Fruit fly (Drosophila melanogaster): ENCODE results near the gene CG5276.

The CG5276 gene

dm6 chr3R:11392805-11393204 lies 38.7 kb upstream of the CG5276 start (continued):
- no peak for TF ChIP-seq CG13894 (tag; optimal IDR thresholded peaks at IDR 0.05)
- peak; percentile 79 for TF ChIP-seq H15 (GFP tag; IDR thresholded peaks at IDR 0.05)
- TF ChIP-seq lbe (GFP tag; optimal IDR thresholded peaks at IDR 0.05) = no peak
- TF ChIP-seq CG12299 (tag; optimal IDR thresholded peaks at IDR 0.05) = peak; percentile 20
- peak; percentile 88 for TF ChIP-seq CG1233 (GFP tag; optimal IDR thresholded peaks at IDR 0.05)
- peak; percentile 82 for TF ChIP-seq CG10959 (GFP tag; IDR thresholded peaks at IDR 0.05)
- 0 out of 3 replicates have a peak, but pooled peaks have one; percentile 31 for TF ChIP-seq CG7357 (GFP tag; IDR thresholded peaks at IDR 0.05)
- peak; percentile 55; the same call in 1 of the 2 replicates for TF ChIP-seq CG1024 (GFP tag; IDR thresholded peaks at IDR 0.05)
- no peak for TF ChIP-seq ftz-f1 (GFP tag; optimal IDR thresholded peaks at IDR 0.05)
- peak; percentile 82 for TF ChIP-seq phol (tag; optimal IDR thresholded peaks at IDR 0.05)
- TF ChIP-seq CG10321 (GFP tag; IDR thresholded peaks at IDR 0.05) = peak; percentile 41; the same call in 1 of the 2 replicates
- TF ChIP-seq CG12769 (tag; optimal IDR thresholded peaks at IDR 0.05) = no peak
- TF ChIP-seq C15 (GFP tag; IDR thresholded peaks at IDR 0.05) = 0 out of 3 replicates have a peak, but pooled peaks have one; percentile 53
- no peak for TF ChIP-seq vvl (GFP tag; IDR thresholded peaks at IDR 0.05)
- TF ChIP-seq slou (GFP tag; optimal IDR thresholded peaks at IDR 0.05) = peak; percentile 36
- peak; percentile 72 for TF ChIP-seq CG10431 (GFP tag; optimal IDR thresholded peaks at IDR 0.05)
- TF ChIP-seq grn (GFP tag; optimal IDR thresholded peaks at IDR 0.05) = no peak
- peak; percentile 15 for TF ChIP-seq jumu (GFP tag; optimal IDR thresholded peaks at IDR 0.05)
- TF ChIP-seq oc (tag; optimal IDR thresholded peaks at IDR 0.05) = no peak
- peak; percentile 46 for TF ChIP-seq CG13624 (GFP tag; optimal IDR thresholded peaks at IDR 0.05)
- TF ChIP-seq inv (GFP tag; IDR thresholded peaks at IDR 0.05; ENCODE audit: partially characterized antibody) = no peak
- 0 out of 2 replicates have a peak, but pooled peaks have one; percentile 34 for TF ChIP-seq Nf-YA (GFP tag; IDR thresholded peaks at IDR 0.05)
- peak in 1 of 2 experiments; percentile 50 for TF ChIP-seq Pdp1 (GFP tag; optimal IDR thresholded peaks at IDR 0.05)
- TF ChIP-seq Dll (GFP tag; IDR thresholded peaks at IDR 0.05; ENCODE audit: partially characterized antibody) = no peak
- no peak for TF ChIP-seq CG34422 (GFP tag; IDR thresholded peaks at IDR 0.05)
- no peak for TF ChIP-seq CG3995 (GFP tag; optimal IDR thresholded peaks at IDR 0.05)
- TF ChIP-seq CG1647 (GFP tag; optimal IDR thresholded peaks at IDR 0.05) = peak; percentile 8
- TF ChIP-seq CG4424 (GFP tag; optimal IDR thresholded peaks at IDR 0.05) = peak; percentile 77
- no peak for TF ChIP-seq hth (optimal IDR thresholded peaks at IDR 0.05)
- peak; percentile 41 for TF ChIP-seq disco-r (GFP tag; optimal IDR thresholded peaks at IDR 0.05)
- peak; percentile 57 for TF ChIP-seq CG32772 (GFP tag; IDR thresholded peaks at IDR 0.05)
- TF ChIP-seq CG14050 (GFP tag; IDR thresholded peaks at IDR 0.05) = no peak
- TF ChIP-seq Vsx1 (GFP tag; optimal IDR thresholded peaks at IDR 0.05) = peak; percentile 56
- no peak for TF ChIP-seq zfh2 (GFP tag; optimal IDR thresholded peaks at IDR 0.05)
- peak; percentile 16 for TF ChIP-seq CG1602 (GFP tag; optimal IDR thresholded peaks at IDR 0.05)
- peak; percentile 51 for TF ChIP-seq CG15514 (GFP tag; optimal IDR thresholded peaks at IDR 0.05)
- peak; percentile 81 for TF ChIP-seq NfI (GFP tag; optimal IDR thresholded peaks at IDR 0.05)
- no peak for TF ChIP-seq zen2 (GFP tag; IDR thresholded peaks at IDR 0.05; ENCODE audit: partially characterized antibody)
- TF ChIP-seq CG11085 (GFP tag; IDR thresholded peaks at IDR 0.05) = 0 out of 2 replicates have a peak, but pooled peaks have one; percentile 47
- TF ChIP-seq bcd (GFP tag; optimal IDR thresholded peaks at IDR 0.05) = peak; percentile 80
- peak; percentile 82 for TF ChIP-seq caup (GFP tag; optimal IDR thresholded peaks at IDR 0.05; ENCODE audit: severe bottlenecking)
- peak; percentile 90 for TF ChIP-seq CG8290 (GFP tag; optimal IDR thresholded peaks at IDR 0.05)
- TF ChIP-seq CG8290 (tag; optimal IDR thresholded peaks at IDR 0.05) = peak; percentile 83 to 96
- TF ChIP-seq CG6175 (GFP tag; IDR thresholded peaks at IDR 0.05) = no peak
- TF ChIP-seq CG7786 (GFP tag; optimal IDR thresholded peaks at IDR 0.05) = no peak
- TF ChIP-seq CG16815 (GFP tag; optimal IDR thresholded peaks at IDR 0.05) = peak; percentile 76
- peak; percentile 26; the same call in 1 of the 2 replicates for TF ChIP-seq NFAT (GFP tag; IDR thresholded peaks at IDR 0.05)
- no peak; the same call in 1 of the 2 replicates for TF ChIP-seq esg (GFP tag; conservative IDR thresholded peaks at IDR 0.05)
- TF ChIP-seq Oli (tag; optimal IDR thresholded peaks at IDR 0.05) = peak; percentile 63
- TF ChIP-seq NC2β (GFP tag; optimal IDR thresholded peaks at IDR 0.05) = no peak
- TF ChIP-seq ash1 (GFP tag; optimal IDR thresholded peaks at IDR 0.05) = no peak

Measured in whole organism, embryonic.